Worm (Caenorhabditis elegans): Measurements from ENCODE around the gene fip-1.

The fip-1 gene

DNA sequence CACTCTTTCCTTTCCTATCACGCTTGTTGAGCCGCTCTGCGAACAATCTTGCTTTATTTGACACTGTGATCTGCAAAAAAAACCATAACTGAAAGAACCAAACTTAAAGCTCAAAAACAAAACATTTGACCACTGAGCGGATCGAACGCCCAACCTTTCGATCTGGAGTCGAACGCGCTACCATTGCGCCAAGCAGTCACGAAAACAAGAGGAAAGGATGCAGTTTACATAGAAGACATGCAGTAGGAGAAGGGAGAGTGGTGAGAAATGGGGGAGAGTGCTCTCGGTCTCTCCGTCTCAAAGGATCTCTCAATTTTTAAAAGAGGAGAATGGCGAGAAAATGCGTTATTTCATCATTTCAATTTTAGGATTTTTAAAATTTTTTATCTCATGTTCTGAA lies 38.8 kb downstream of the fip-1 start (continued):
- TF ChIP-seq syd-9 (tag; optimal IDR thresholded peaks at IDR 0.05) (peak; percentile 94), tbx-7 (tag; optimal IDR thresholded peaks at IDR 0.05) (peak; percentile 62), ref-2 (tag; optimal IDR thresholded peaks at IDR 0.05) (peak; percentile 93), ceh-48 (tag; optimal IDR thresholded peaks at IDR 0.05) (peak; percentile 84), elt-4 (tag; optimal IDR thresholded peaks at IDR 0.05) (peak; percentile 63), ceh-31 (tag; optimal IDR thresholded peaks at IDR 0.05) (peak; percentile 73), Y22D7AL.16 (tag; optimal IDR thresholded peaks at IDR 0.05) (peak; percentile 90), pha-4 (tag; optimal IDR thresholded peaks at IDR 0.05) (no peak), ceh-30 (tag; optimal IDR thresholded peaks at IDR 0.05) (peak; percentile 16), madf-2 (tag; optimal IDR thresholded peaks at IDR 0.05) (peak; percentile 94), ceh-19 (GFP tag; optimal IDR thresholded peaks at IDR 0.05) (peak; percentile 95), che-1 (tag; optimal IDR thresholded peaks at IDR 0.05) (peak; percentile 94), pha-2 (tag; optimal IDR thresholded peaks at IDR 0.05) (peak; percentile 93), lim-6 (tag; optimal IDR thresholded peaks at IDR 0.05) (peak; percentile 85), fax-1 (tag; optimal IDR thresholded peaks at IDR 0.05) (peak; percentile 89), hlh-6 (tag; optimal IDR thresholded peaks at IDR 0.05) (peak; percentile 97), C38D4.7 (GFP tag; optimal IDR thresholded peaks at IDR 0.05) (peak; percentile 91)

DNA sequence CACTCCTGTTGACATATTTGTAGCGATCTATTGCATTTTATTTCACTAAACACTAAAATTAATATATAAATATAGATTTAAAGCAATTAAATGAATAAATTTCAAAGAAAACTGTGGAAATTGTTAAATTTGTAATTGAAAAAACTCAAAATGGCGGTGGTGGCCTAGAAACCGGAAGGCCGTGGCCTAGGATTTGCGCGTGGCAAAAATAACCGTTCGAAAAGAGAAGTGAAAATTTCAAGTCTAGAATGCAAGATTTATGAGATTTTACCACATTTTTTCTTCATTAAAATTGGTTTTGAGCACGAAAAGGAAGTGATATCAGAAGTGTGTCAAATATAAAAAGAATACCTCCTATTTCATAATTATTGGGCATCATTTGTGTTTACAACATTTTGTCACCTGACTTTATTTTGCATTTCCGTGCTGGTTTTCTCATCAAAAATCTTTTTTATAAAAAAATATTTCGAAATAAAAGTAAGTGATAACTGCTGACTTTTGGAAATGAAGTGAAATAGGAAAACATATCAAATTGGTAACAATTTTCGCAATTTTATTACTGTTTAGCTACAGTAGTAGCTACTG lies 44.2 kb downstream of the fip-1 start, which contains the start of gene fli-1:
Gene fli-1, minus strand, starts transcription at position 58 of the 585 bp plus-strand sequence.
- TF ChIP-seq C38D4.7 (GFP tag; optimal IDR thresholded peaks at IDR 0.05) (no peak), che-1 (tag; optimal IDR thresholded peaks at IDR 0.05) (no peak), tbx-2 (tag; optimal IDR thresholded peaks at IDR 0.05) (peak; percentile 6), pros-1 (tag; optimal IDR thresholded peaks at IDR 0.05) (no peak), ceh-2 (tag; optimal IDR thresholded peaks at IDR 0.05) (peak; percentile 53), hlh-6 (tag; optimal IDR thresholded peaks at IDR 0.05) (no peak), ceh-6 (GFP tag; optimal IDR thresholded peaks at IDR 0.05) (no peak), elt-4 (tag; optimal IDR thresholded peaks at IDR 0.05) (no peak), gmeb-2 (tag; optimal IDR thresholded peaks at IDR 0.05) (no peak), Y22D7AL.16 (tag; optimal IDR thresholded peaks at IDR 0.05) (no peak), npax-4 (tag; optimal IDR thresholded peaks at IDR 0.05) (no peak), pha-4 (tag; optimal IDR thresholded peaks at IDR 0.05) (no peak), K02D7.2 (tag; optimal IDR thresholded peaks at IDR 0.05) (no peak), zip-5 (tag; optimal IDR thresholded peaks at IDR 0.05) (no peak), ceh-14 (tag; optimal IDR thresholded peaks at IDR 0.05) (no peak), sox-4 (tag; optimal IDR thresholded peaks at IDR 0.05) (no peak), unc-3 (GFP tag; conservative IDR thresholded peaks at IDR 0.05) (no peak), unc-3 (tag; optimal IDR thresholded peaks at IDR 0.05) (no peak), odd-2 (tag; optimal IDR thresholded peaks at IDR 0.05) (no peak), lim-6 (tag; optimal IDR thresholded peaks at IDR 0.05) (no peak), unc-86 (tag; optimal IDR thresholded peaks at IDR 0.05) (no peak), sox-2 (GFP tag; IDR thresholded peaks at IDR 0.05) (no peak), fax-1 (tag; optimal IDR thresholded peaks at IDR 0.05) (no peak), ztf-16 (tag; optimal IDR thresholded peaks at IDR 0.05) (no peak), hlh-15 (tag; optimal IDR thresholded peaks at IDR 0.05) (no peak), ceh-19 (GFP tag; optimal IDR thresholded peaks at IDR 0.05) (no peak), T23F11.4 (GFP tag; optimal IDR thresholded peaks at IDR 0.05) (no peak), fkh-6 (tag; optimal IDR thresholded peaks at IDR 0.05) (no peak), ceh-31 (tag; optimal IDR thresholded peaks at IDR 0.05) (peak; percentile 49), pqm-1 (tag; optimal IDR thresholded peaks at IDR 0.05) (no peak), ama-1 (optimal IDR thresholded peaks at IDR 0.05) (no peak), K09A11.1 (tag; optimal IDR thresholded peaks at IDR 0.05; ENCODE audit: insufficient read depth) (no peak), C08G9.2 (tag; optimal IDR thresholded peaks at IDR 0.05) (peak; percentile 68), nhr-232 (tag; optimal IDR thresholded peaks at IDR 0.05) (no peak), ceh-18 (tag; optimal IDR thresholded peaks at IDR 0.05) (no peak), ceh-48 (tag; optimal IDR thresholded peaks at IDR 0.05) (no peak), F13H6.1 (tag; optimal IDR thresholded peaks at IDR 0.05) (no peak), ets-4 (tag; optimal IDR thresholded peaks at IDR 0.05) (peak; percentile 29), lin-11 (tag; optimal IDR thresholded peaks at IDR 0.05) (no peak), nfya-1 (tag; optimal IDR thresholded peaks at IDR 0.05) (no peak), hlh-30 (tag; optimal IDR thresholded peaks at IDR 0.05; ENCODE audit: insufficient read depth) (no peak), tbx-7 (tag; optimal IDR thresholded peaks at IDR 0.05) (peak; percentile 4), rnt-1 (tag; optimal IDR thresholded peaks at IDR 0.05) (no peak), madf-2 (tag; optimal IDR thresholded peaks at IDR 0.05) (no peak), sdc-2 (tag; optimal IDR thresholded peaks at IDR 0.05) (no peak), unc-55 (GFP tag; optimal IDR thresholded peaks at IDR 0.05) (no peak)

All from whole organism, late embryonic.